Worm (Caenorhabditis elegans): ENCODE results near the gene ZK896.5.

ZK896.5 gene

ce11 chrIV:12921027-12921426, 41.6 kb upstream of the ZK896.5 start, which contains the start of gene C32H11.4:
Gene C32H11.4, plus strand, starts transcription at chrIV:12921264.
- TF ChIP-seq zip-11 (GFP tag; IDR thresholded peaks at IDR 0.05) (no peak), hlh-11 (tag; optimal IDR thresholded peaks at IDR 0.05) (peak; percentile 46), arid-1 (GFP tag; conservative IDR thresholded peaks at IDR 0.05) (no peak), php-3 (GFP tag; IDR thresholded peaks at IDR 0.05) (peak; percentile 69), nhr-48 (tag; optimal IDR thresholded peaks at IDR 0.05) (peak; percentile 67), nhr-28 (tag; optimal IDR thresholded peaks at IDR 0.05) (peak; percentile 8), egl-27 (tag; optimal IDR thresholded peaks at IDR 0.05) (no peak), nhr-25 (tag; optimal IDR thresholded peaks at IDR 0.05; ENCODE audit: borderline replicate concordance, insufficient read depth) (no peak), aha-1 (tag) (no peak), tra-1 (GFP tag; IDR thresholded peaks at IDR 0.05) (no peak), dmd-6 (GFP tag; IDR thresholded peaks at IDR 0.05) (peak; percentile 82), daf-16 (GFP tag; optimal IDR thresholded peaks at IDR 0.05) (no peak), daf-16 (tag; optimal IDR thresholded peaks at IDR 0.05) (peak; percentile 64), ceh-62 (tag; optimal IDR thresholded peaks at IDR 0.05) (no peak), pqm-1 (tag; optimal IDR thresholded peaks at IDR 0.05) (peak; percentile 73)

- TF ChIP-seq pqm-1 (tag; optimal IDR thresholded peaks at IDR 0.05) (peak; percentile 25), nhr-28 (tag; optimal IDR thresholded peaks at IDR 0.05) (peak; percentile 66), ceh-20 (GFP tag; IDR thresholded peaks at IDR 0.05) (no peak), daf-16 (GFP tag; optimal IDR thresholded peaks at IDR 0.05) (no peak), daf-16 (tag; optimal IDR thresholded peaks at IDR 0.05) (peak; percentile 34), nhr-42 (GFP tag; IDR thresholded peaks at IDR 0.05) (no peak), lin-29 (GFP tag; IDR thresholded peaks at IDR 0.05) (no peak), dmd-6 (GFP tag; IDR thresholded peaks at IDR 0.05) (peak; percentile 69), ZK337.2 (GFP tag; IDR thresholded peaks at IDR 0.05) (no peak), T26A8.4 (GFP tag; IDR thresholded peaks at IDR 0.05) (no peak), unc-62 (GFP tag; optimal IDR thresholded peaks at IDR 0.05 in 1 of 2) (peak in 1 of 2 experiments; percentile 22), unc-62 (tag; optimal IDR thresholded peaks at IDR 0.05) (no peak), zfp-3 (GFP tag; conservative IDR thresholded peaks at IDR 0.05) (no peak)
Measured at ce11 chrIV:12920553-12920952, 41.1 kb upstream of the ZK896.5 start.

ce11 chrIV:12918256-12918655, 38.8 kb upstream of the ZK896.5 start, which contains the start of gene C32H11.3:
Gene C32H11.3, plus strand, starts transcription at chrIV:12918556.
- TF ChIP-seq daf-12 (tag; optimal IDR thresholded peaks at IDR 0.05) (no peak), ceh-44 (GFP tag; IDR thresholded peaks at IDR 0.05) (no peak), ZK337.2 (GFP tag; IDR thresholded peaks at IDR 0.05) (no peak), ama-1 (optimal IDR thresholded peaks at IDR 0.05) (no peak), cey-2 (tag; optimal IDR thresholded peaks at IDR 0.05; ENCODE audit: borderline replicate concordance, insufficient read depth) (no peak), php-3 (GFP tag; IDR thresholded peaks at IDR 0.05) (no peak), lin-1 (GFP tag; IDR thresholded peaks at IDR 0.05) (no peak), hlh-30 (tag; optimal IDR thresholded peaks at IDR 0.05; ENCODE audit: insufficient read depth) (no peak)

- TF ChIP-seq mdt-29 (GFP tag; IDR thresholded peaks at IDR 0.05) (no peak), ztf-7 (tag; optimal IDR thresholded peaks at IDR 0.05) (no peak), T26A8.4 (GFP tag; IDR thresholded peaks at IDR 0.05) (no peak), Y75B8A.6 (GFP tag; IDR thresholded peaks at IDR 0.05) (no peak), gei-8 (GFP tag; optimal IDR thresholded peaks at IDR 0.05) (no peak)
Measured at ce11 chrIV:12915479-12915878, 36.0 kb upstream of the ZK896.5 start, which contains the start of gene srz-15. Gene srz-15, plus strand, starts transcription at chrIV:12915779.

- TF ChIP-seq pha-4 (GFP tag; IDR thresholded peaks at IDR 0.05) (no peak), pha-4 (tag; optimal IDR thresholded peaks at IDR 0.05) (no peak), unc-62 (GFP tag; optimal IDR thresholded peaks at IDR 0.05 in 1 of 2) (peak in 1 of 2 experiments; percentile 97), unc-62 (tag; optimal IDR thresholded peaks at IDR 0.05) (no peak)
Measured at ce11 chrIV:12914532-12915019, 35.1 kb upstream of the ZK896.5 start, which contains the start of gene irg-6. Gene irg-6, minus strand, starts transcription at chrIV:12914969.
